Fruit fly (Drosophila melanogaster): ENCODE data around the gene Sema1a.

Gene Sema1a

DNA sequence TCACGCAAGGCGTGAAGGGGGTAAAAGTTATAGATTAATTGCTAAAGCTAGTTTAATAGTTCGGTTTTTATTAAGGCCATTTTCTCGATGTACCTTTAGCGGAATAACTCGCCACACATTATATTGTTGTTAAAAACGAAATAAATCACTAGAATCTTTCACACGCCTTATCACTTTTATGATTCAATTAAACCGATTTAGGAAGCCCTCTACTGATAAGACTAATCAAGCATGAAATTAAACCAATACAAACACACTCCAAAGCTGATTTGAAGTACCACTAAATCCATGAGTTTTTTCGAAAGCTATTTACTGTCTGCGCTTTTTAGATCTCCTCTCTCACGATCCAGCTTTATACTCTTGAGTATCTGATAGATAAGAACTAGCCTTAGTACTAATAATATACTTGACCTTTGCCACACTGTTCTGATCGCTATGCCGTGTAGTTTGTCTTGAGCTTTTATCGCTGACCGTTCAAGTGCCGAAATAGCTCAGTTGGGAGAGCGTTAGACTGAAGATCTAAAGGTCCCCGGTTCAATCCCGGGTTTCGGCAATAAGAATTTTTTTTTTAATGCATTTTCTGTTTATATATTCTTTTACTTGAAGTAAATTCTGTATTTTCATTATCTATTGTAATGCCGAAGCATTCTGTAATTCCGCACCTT lies 28.6 kb downstream of the Sema1a start (continued):
- TF ChIP-seq trem (tag; optimal IDR thresholded peaks at IDR 0.05) (no peak), insv (GFP tag; optimal IDR thresholded peaks at IDR 0.05) (no peak), NK7.1 (GFP tag; optimal IDR thresholded peaks at IDR 0.05) (no peak), Usf (GFP tag; optimal IDR thresholded peaks at IDR 0.05) (no peak), CG8290 (GFP tag; optimal IDR thresholded peaks at IDR 0.05) (no peak), CG8290 (tag; optimal IDR thresholded peaks at IDR 0.05) (no peak), CG6175 (GFP tag; IDR thresholded peaks at IDR 0.05) (no peak), CG5245 (GFP tag; optimal IDR thresholded peaks at IDR 0.05) (no peak), C15 (GFP tag; IDR thresholded peaks at IDR 0.05) (no peak), dmrt99B (tag; optimal IDR thresholded peaks at IDR 0.05) (no peak), CG6254 (GFP tag; optimal IDR thresholded peaks at IDR 0.05) (no peak), pho (GFP tag; optimal IDR thresholded peaks at IDR 0.05) (no peak), CG12391 (tag; optimal IDR thresholded peaks at IDR 0.05) (no peak), CG8359 (GFP tag; optimal IDR thresholded peaks at IDR 0.05; ENCODE audit: borderline replicate concordance) (no peak), Tbp (GFP tag; optimal IDR thresholded peaks at IDR 0.05) (no peak), Hr3 (GFP tag; optimal IDR thresholded peaks at IDR 0.05) (no peak), sna (GFP tag; IDR thresholded peaks at IDR 0.05; ENCODE audit: partially characterized antibody) (no peak), Bgb (GFP tag; IDR thresholded peaks at IDR 0.05; ENCODE audit: partially characterized antibody) (peak; percentile 43; the same call in 1 of the 2 replicates), CG7987 (GFP tag; optimal IDR thresholded peaks at IDR 0.05) (no peak), en (GFP tag; optimal IDR thresholded peaks at IDR 0.05) (no peak), D19A (tag; optimal IDR thresholded peaks at IDR 0.05) (no peak), vfl (GFP tag; optimal IDR thresholded peaks at IDR 0.05) (no peak), sug (tag; optimal IDR thresholded peaks at IDR 0.05) (peak; percentile 71), dmrt11E (tag; optimal IDR thresholded peaks at IDR 0.05) (no peak), bigmax (GFP tag; optimal IDR thresholded peaks at IDR 0.05) (no peak), chn (GFP tag; optimal IDR thresholded peaks at IDR 0.05) (no peak), CG11456 (GFP tag; IDR thresholded peaks at IDR 0.05) (no peak), Hr78 (GFP tag; optimal IDR thresholded peaks at IDR 0.05) (peak in 1 of 2 experiments; percentile 95), nmo (GFP tag; optimal IDR thresholded peaks at IDR 0.05) (no peak), ttk (GFP tag; IDR thresholded peaks at IDR 0.05) (no peak), unpg (GFP tag; optimal IDR thresholded peaks at IDR 0.05) (no peak), amos (GFP tag; IDR thresholded peaks at IDR 0.05; ENCODE audit: partially characterized antibody) (peak; percentile 37; the same call in 1 of the 2 replicates), Ravus (GFP tag; IDR thresholded peaks at IDR 0.05) (no peak), CG11504 (tag; optimal IDR thresholded peaks at IDR 0.05) (no peak), E2f2 (GFP tag; IDR thresholded peaks at IDR 0.05) (no peak), CG2889 (GFP tag; IDR thresholded peaks at IDR 0.05) (no peak), eyg (GFP tag; optimal IDR thresholded peaks at IDR 0.05) (no peak), Ada2b (GFP tag; IDR thresholded peaks at IDR 0.05) (no peak), tna (GFP tag; IDR thresholded peaks at IDR 0.05; ENCODE audit: partially characterized antibody) (0 out of 2 replicates have a peak, but pooled peaks have one; percentile 40), slp2 (GFP tag; optimal IDR thresholded peaks at IDR 0.05) (no peak), ems (GFP tag; optimal IDR thresholded peaks at IDR 0.05) (no peak), CG31365 (tag; optimal IDR thresholded peaks at IDR 0.05) (no peak), CG9817 (tag; optimal IDR thresholded peaks at IDR 0.05) (no peak), sens-2 (GFP tag; IDR thresholded peaks at IDR 0.05) (peak; percentile 47; the same call in 1 of the 2 replicates), CG14860 (GFP tag; IDR thresholded peaks at IDR 0.05; ENCODE audit: partially characterized antibody) (0 out of 3 replicates have a peak, but pooled peaks have one; percentile 28), Hey (tag; optimal IDR thresholded peaks at IDR 0.05) (no peak), NC2β (GFP tag; optimal IDR thresholded peaks at IDR 0.05) (no peak), corto (GFP tag; optimal IDR thresholded peaks at IDR 0.05) (no peak), CG7745 (tag; optimal IDR thresholded peaks at IDR 0.05) (no peak), CG30403 (GFP tag; optimal IDR thresholded peaks at IDR 0.05) (no peak)

Data from whole organism, embryonic.